Worm (Caenorhabditis elegans): Measurements from ENCODE around the gene R09D1.14.

Gene R09D1.14

DNA sequence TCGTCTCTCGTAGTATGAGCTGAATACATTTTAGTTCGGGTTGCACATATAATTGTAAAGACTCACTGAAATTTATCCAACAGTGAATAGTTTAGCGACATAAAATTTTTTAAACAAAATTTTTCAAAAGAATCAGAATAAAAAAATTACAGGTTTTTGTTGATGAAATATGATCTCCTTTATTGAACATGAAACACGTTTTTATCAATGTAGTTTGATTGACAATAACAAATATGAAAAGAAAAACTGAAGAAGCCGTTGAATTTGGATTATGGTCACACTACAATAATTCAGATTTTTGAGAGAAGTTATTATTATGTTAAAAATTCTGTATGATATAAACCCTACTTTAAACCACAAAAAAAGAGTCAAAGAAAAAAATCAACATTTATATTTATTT lies 19.3 kb downstream of the R09D1.14 start, which contains the start of gene chil-17:
Gene chil-17 (minus strand): TSS at position 101 of the 400 bp plus-strand sequence.
- TF ChIP-seq him-1 (tag; optimal IDR thresholded peaks at IDR 0.05) (no peak), W03F9.2 (tag; optimal IDR thresholded peaks at IDR 0.05) (no peak), dao-5 (tag; optimal IDR thresholded peaks at IDR 0.05) (no peak)

- TF ChIP-seq him-1 (tag; optimal IDR thresholded peaks at IDR 0.05), result no peak
- TF ChIP-seq dao-5 (tag; optimal IDR thresholded peaks at IDR 0.05), result no peak
These were observed 20.5 kb downstream of the R09D1.14 start for ce11 chrII:9438853-9439252.

- TF ChIP-seq W03F9.2 (tag; optimal IDR thresholded peaks at IDR 0.05) (no peak), dao-5 (tag; optimal IDR thresholded peaks at IDR 0.05) (no peak), him-1 (tag; optimal IDR thresholded peaks at IDR 0.05) (no peak)
These were observed 21.1 kb downstream of the R09D1.14 start, which contains the start of gene chil-13 for ce11 chrII:9438227-9438626. chil-13 (minus strand) TSS chrII:9438327.

- TF ChIP-seq him-1 (tag; optimal IDR thresholded peaks at IDR 0.05) (no peak), W03F9.2 (tag; optimal IDR thresholded peaks at IDR 0.05) (no peak), dao-5 (tag; optimal IDR thresholded peaks at IDR 0.05) (no peak)
These were observed 23.4 kb downstream of the R09D1.14 start, which contains the start of gene kin-16 for ce11 chrII:9436009-9436408. kin-16 (minus strand) TSS chrII:9436109.

- TF ChIP-seq dao-5 (tag; optimal IDR thresholded peaks at IDR 0.05) (no peak), him-1 (tag; optimal IDR thresholded peaks at IDR 0.05) (no peak), W03F9.2 (tag; optimal IDR thresholded peaks at IDR 0.05) (no peak)
These were observed 25.8 kb downstream of the R09D1.14 start, which contains the start of gene kin-15 for ce11 chrII:9433609-9434008. kin-15 (minus strand) TSS chrII:9433709.

DNA sequence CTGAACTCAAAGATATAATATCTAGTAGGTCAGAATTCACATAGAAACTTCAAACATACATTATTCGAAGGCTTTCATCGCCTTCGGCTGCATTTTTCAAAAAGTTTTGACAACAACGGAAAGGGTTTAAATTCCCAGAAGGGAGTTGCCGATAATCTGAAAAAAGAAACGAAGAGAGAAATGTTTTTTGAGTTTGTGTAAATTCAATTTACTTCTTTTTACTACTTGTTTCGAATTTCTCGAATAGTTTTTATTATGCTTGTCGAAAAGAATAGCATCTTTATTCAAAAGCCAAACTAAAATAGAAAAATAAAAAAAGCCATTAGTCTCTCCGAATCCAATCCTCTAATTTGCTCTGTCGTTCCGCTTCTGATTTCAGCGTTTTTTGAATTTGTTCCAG lies 28.2 kb downstream of the R09D1.14 start:
- TF ChIP-seq W03F9.2 (tag; optimal IDR thresholded peaks at IDR 0.05), result no peak
- no peak for TF ChIP-seq dao-5 (tag; optimal IDR thresholded peaks at IDR 0.05)
- TF ChIP-seq him-1 (tag; optimal IDR thresholded peaks at IDR 0.05), result no peak

DNA sequence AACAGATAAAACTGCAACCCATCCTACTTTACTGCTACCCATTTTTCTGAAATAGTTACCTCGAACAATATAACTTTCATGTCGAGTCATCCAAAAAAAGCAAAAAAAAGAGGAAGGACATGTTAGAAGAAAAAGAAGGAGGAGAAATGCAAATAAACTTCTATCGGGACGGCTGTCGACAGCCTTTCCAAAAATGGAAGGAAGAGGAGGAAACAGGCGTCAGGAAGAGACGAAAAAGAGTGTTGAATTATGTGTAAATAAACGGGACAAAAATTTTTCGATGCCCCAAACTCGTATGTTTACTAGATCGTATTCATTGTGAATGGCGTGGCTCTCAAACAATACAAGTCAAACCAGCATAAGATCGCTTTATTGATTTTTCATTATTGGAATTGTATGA lies 31.7 kb downstream of the R09D1.14 start, which contains the start of gene M176.5:
Gene M176.5 (minus strand): TSS at position 101 of the 400 bp plus-strand sequence.
- TF ChIP-seq dao-5 (tag; optimal IDR thresholded peaks at IDR 0.05) (no peak), W03F9.2 (tag; optimal IDR thresholded peaks at IDR 0.05) (no peak), him-1 (tag; optimal IDR thresholded peaks at IDR 0.05) (no peak)

- TF ChIP-seq him-1 (tag; optimal IDR thresholded peaks at IDR 0.05) (no peak), W03F9.2 (tag; optimal IDR thresholded peaks at IDR 0.05) (no peak), dao-5 (tag; optimal IDR thresholded peaks at IDR 0.05) (no peak)
These were observed 33.3 kb downstream of the R09D1.14 start, which contains the start of gene M176.10 for ce11 chrII:9426076-9426475. M176.10 (minus strand) TSS chrII:9426176.

ce11 chrII:9421969-9422368 lies 37.4 kb downstream of the R09D1.14 start, which contains the start of gene M176.11:
M176.11 (plus strand) TSS chrII:9422269.
- no peak for TF ChIP-seq dao-5 (tag; optimal IDR thresholded peaks at IDR 0.05)
- TF ChIP-seq W03F9.2 (tag; optimal IDR thresholded peaks at IDR 0.05), result no peak
- no peak for TF ChIP-seq him-1 (tag; optimal IDR thresholded peaks at IDR 0.05)

ce11 chrII:9418843-9419532 lies 40.4 kb downstream of the R09D1.14 start:
- TF ChIP-seq dao-5 (tag; optimal IDR thresholded peaks at IDR 0.05) (no peak), W03F9.2 (tag; optimal IDR thresholded peaks at IDR 0.05) (no peak), him-1 (tag; optimal IDR thresholded peaks at IDR 0.05) (no peak)

ce11 chrII:9418065-9418567 lies 41.2 kb downstream of the R09D1.14 start, which contains the start of the genes M176.4 and M176.16:
M176.4 (plus strand) TSS chrII:9418365.
M176.16 (plus strand) TSS chrII:9418517.
- no peak for TF ChIP-seq W03F9.2 (tag; optimal IDR thresholded peaks at IDR 0.05)
- no peak for TF ChIP-seq dao-5 (tag; optimal IDR thresholded peaks at IDR 0.05)
- no peak for TF ChIP-seq him-1 (tag; optimal IDR thresholded peaks at IDR 0.05)

DNA sequence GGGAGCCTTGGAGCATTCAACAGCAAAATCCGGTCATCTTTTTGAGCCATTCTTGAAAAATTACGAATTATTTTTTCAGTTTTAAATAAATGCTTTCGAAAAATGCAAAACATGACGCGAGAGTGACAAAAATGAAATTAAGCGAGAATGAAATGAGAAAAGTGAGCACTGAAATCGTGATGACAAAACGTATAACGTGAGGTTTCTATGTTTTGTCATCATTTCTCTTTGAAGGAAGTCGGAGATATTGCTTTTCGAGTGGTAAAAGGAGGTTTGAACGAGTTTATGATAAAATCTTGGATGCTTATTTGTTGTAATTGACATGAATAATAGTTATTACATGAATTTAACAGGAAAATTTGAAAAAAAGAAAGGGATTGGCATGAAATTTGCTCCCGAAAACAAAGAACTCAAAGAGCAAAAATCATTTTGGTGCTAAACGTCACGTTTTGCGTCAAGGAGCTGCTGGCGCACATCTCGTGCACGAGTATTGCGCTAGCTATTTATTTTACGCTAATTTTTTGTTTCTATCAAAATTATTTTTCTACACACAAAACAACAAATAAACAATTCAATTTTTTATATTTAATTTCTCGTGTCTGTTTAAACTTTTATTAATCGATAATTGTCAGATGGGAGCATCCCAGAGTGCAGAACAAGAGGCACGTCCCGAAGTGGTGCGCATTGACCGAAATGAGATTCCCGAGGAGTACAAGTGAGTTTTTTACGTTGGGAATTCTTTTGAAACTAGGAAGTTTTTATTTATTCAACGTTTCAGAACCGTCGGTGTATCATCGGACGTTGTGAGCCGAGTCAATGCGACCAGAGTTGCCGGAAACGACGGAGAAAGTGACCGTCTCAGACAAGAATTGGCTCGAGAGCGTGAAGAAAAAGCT lies 42.7 kb downstream of the R09D1.14 start, which contains the start of the genes gss-1 and chch-3:
Gene gss-1 (minus strand): TSS at position 51 of the 896 bp plus-strand sequence.
Gene chch-3 (plus strand): TSS at position 633 of the 896 bp plus-strand sequence.
- TF ChIP-seq W03F9.2 (tag; optimal IDR thresholded peaks at IDR 0.05) (peak; percentile 81), him-1 (tag; optimal IDR thresholded peaks at IDR 0.05) (no peak)

DNA sequence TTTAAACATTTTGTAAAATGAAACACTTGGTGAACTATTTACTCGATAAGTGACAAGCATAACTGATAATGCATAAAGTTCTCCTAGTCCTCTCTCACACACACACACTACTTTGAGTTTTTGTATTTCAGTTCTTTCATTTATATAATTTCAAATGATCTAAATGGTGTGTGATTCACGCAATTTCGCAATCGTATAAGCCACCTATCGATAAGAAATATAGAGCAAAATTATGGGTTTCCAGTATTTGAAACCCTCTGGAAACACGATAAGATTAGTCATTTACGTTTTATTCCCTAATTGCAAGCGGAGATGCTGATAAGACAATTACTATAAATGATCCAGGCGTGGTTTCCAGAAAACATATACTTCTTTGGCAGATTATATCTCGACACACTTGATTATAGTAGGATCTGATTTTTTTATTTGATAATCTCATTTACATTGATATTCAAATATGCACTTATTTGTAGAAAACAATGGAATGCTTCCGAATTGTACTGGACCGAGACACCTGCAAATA lies 47.2 kb downstream of the R09D1.14 start, which contains the start of gene arrd-3:
Gene arrd-3 (plus strand): TSS at position 473 of the 523 bp plus-strand sequence.
- TF ChIP-seq W03F9.2 (tag; optimal IDR thresholded peaks at IDR 0.05) (no peak), him-1 (tag; optimal IDR thresholded peaks at IDR 0.05) (no peak), dao-5 (tag; optimal IDR thresholded peaks at IDR 0.05) (no peak)

Measured in whole organism, L4/young adult.